Fruit fly (Drosophila melanogaster) whole organism, embryonic: ENCODE measurements around the gene Rfx.

Experiments used
- ATbp ChIP-seq: fragments of 200-800 bp; sonication (Bioruptor generic); optimal IDR thresholded peaks from 2 replicates; lab custom pipeline; 2017; ENCODE audit warnings: missing biosample characterization, mild to moderate bottlenecking, missing genetic modification characterization, missing genetic modification reagents
- CG10979 ChIP-seq: fragments of 200-800 bp; sonication (Bioruptor generic); optimal IDR thresholded peaks from 2 replicates; lab custom pipeline; 2018; ENCODE audit warnings: missing biosample characterization, mild to moderate bottlenecking, missing genetic modification characterization, moderate library complexity
- CG11456 ChIP-seq: fragments of 200-800 bp; sonication (Bioruptor generic); IDR thresholded peaks from 3 replicates; pipeline ENCODE4 v1.3.6; 2022; ENCODE audit warnings: missing biosample characterization, missing genetic modification characterization
- CG12299 ChIP-seq: fragments of 200-800 bp; sonication (Bioruptor generic); optimal IDR thresholded peaks from 2 replicates; lab custom pipeline; 2018; ENCODE audit warnings: missing biosample characterization, mild to moderate bottlenecking, missing genetic modification characterization
- CG13296 ChIP-seq: fragments of 200-800 bp; sonication (Bioruptor generic); optimal IDR thresholded peaks from 3 replicates; lab custom pipeline; 2018; ENCODE audit warnings: missing biosample characterization, mild to moderate bottlenecking, missing genetic modification characterization
- CG14710 ChIP-seq: fragments of 200-800 bp; sonication (Bioruptor generic); optimal IDR thresholded peaks from 3 replicates; lab custom pipeline; 2019; ENCODE audit warnings: missing biosample characterization, mild to moderate bottlenecking, missing genetic modification characterization, moderate library complexity
- CG15479 ChIP-seq: fragments of 200-800 bp; sonication (Bioruptor generic); optimal IDR thresholded peaks from 3 replicates; lab custom pipeline; 2019; ENCODE audit warnings: missing biosample characterization, mild to moderate bottlenecking, missing genetic modification characterization, moderate library complexity
- CG15601 ChIP-seq: fragments of 200-800 bp; sonication (Bioruptor generic); optimal IDR thresholded peaks from 3 replicates; lab custom pipeline; 2019; ENCODE audit warnings: missing biosample characterization, mild to moderate bottlenecking, missing genetic modification characterization, moderate library complexity
- CG16863 ChIP-seq: fragments of 200-800 bp; sonication (Bioruptor generic); optimal IDR thresholded peaks from 3 replicates; lab custom pipeline; 2016; ENCODE audit warnings: missing biosample characterization, missing genetic modification characterization
- CG17359 ChIP-seq: fragments of 200-800 bp; sonication (Bioruptor generic); optimal IDR thresholded peaks from 3 replicates; lab custom pipeline; 2018; ENCODE audit warnings: missing biosample characterization, mild to moderate bottlenecking, missing genetic modification characterization, moderate library complexity
- CG18011 ChIP-seq: fragments of 200-800 bp; sonication (Bioruptor generic); optimal IDR thresholded peaks from 2 replicates; lab custom pipeline; 2017; ENCODE audit warnings: missing biosample characterization, missing genetic modification characterization, mild to moderate bottlenecking, moderate library complexity, missing genotype
- CG2202 ChIP-seq: fragments of 200-800 bp; sonication (Bioruptor generic); optimal IDR thresholded peaks from 2 replicates; lab custom pipeline; 2018; ENCODE audit warnings: missing biosample characterization, mild to moderate bottlenecking, missing genetic modification characterization
- CG2712 ChIP-seq: fragments of 200-800 bp; optimal IDR thresholded peaks from 3 replicates; lab custom pipeline; 2019; ENCODE audit warnings: missing biosample characterization, mild to moderate bottlenecking, missing genetic modification characterization, moderate library complexity
- CG3995 ChIP-seq: fragments of 200-800 bp; sonication (Bioruptor generic); optimal IDR thresholded peaks from 3 replicates; lab custom pipeline; 2016; ENCODE audit warnings: missing biosample characterization, missing genetic modification characterization
- CG5180 ChIP-seq: fragments of 200-800 bp; sonication (Bioruptor generic); optimal IDR thresholded peaks from 3 replicates; lab custom pipeline; 2017; ENCODE audit warnings: missing biosample characterization, missing genetic modification characterization, mild to moderate bottlenecking, moderate library complexity, missing genetic modification reagents
- CG6254 ChIP-seq: fragments of 200-800 bp; sonication (Bioruptor generic); optimal IDR thresholded peaks from 3 replicates; lab custom pipeline; 2017; ENCODE audit warnings: mild to moderate bottlenecking, missing biosample characterization, missing genetic modification reagents, missing genetic modification characterization
- CG6791 ChIP-seq: fragments of 200-800 bp; sonication (Bioruptor generic); IDR thresholded peaks from 3 replicates; pipeline ENCODE4 v1.3.6; 2022; ENCODE audit warnings: missing biosample characterization, missing genetic modification characterization; ENCODE audit not compliant: partially characterized antibody
- CG6813 ChIP-seq: fragments of 200-800 bp; sonication (Bioruptor generic); optimal IDR thresholded peaks from 2 replicates; lab custom pipeline; 2017; ENCODE audit warnings: missing biosample characterization, missing genetic modification characterization, mild to moderate bottlenecking, moderate library complexity, missing genetic modification reagents
- CkIIα-i1 ChIP-seq: fragments of 200-800 bp; sonication (Bioruptor generic); IDR thresholded peaks from 2 replicates; pipeline ENCODE4 v1.3.6; 2022; ENCODE audit warnings: missing biosample characterization, missing genetic modification characterization
- D19A ChIP-seq: fragments of 200-800 bp; optimal IDR thresholded peaks from 3 replicates; lab custom pipeline; 2019; ENCODE audit warnings: missing biosample characterization, mild to moderate bottlenecking, missing genetic modification characterization, moderate library complexity
- Dek ChIP-seq: fragments of 200-800 bp; sonication (Bioruptor generic); optimal IDR thresholded peaks from 3 replicates; lab custom pipeline; 2019; ENCODE audit warnings: missing biosample characterization, mild to moderate bottlenecking, missing genetic modification characterization, moderate library complexity
- ERR ChIP-seq: fragments of 200-800 bp; sonication (Bioruptor generic); optimal IDR thresholded peaks from 2 replicates; lab custom pipeline; 2016; ENCODE audit warnings: missing biosample characterization, missing genetic modification characterization
- HHEX ChIP-seq: fragments of 200-800 bp; sonication (Bioruptor generic); optimal IDR thresholded peaks from 3 replicates; lab custom pipeline; 2017; ENCODE audit warnings: missing biosample characterization, mild to moderate bottlenecking, missing genetic modification characterization, missing genetic modification reagents
- HLHmδ ChIP-seq: fragments of 200-800 bp; sonication (Bioruptor generic); optimal IDR thresholded peaks from 2 replicates; lab custom pipeline; 2018; ENCODE audit warnings: missing biosample characterization, mild to moderate bottlenecking, missing genetic modification characterization, moderate library complexity
- MTF-1 ChIP-seq: fragments of 200-800 bp; sonication (Bioruptor generic); optimal IDR thresholded peaks from 2 replicates; lab custom pipeline; 2018; ENCODE audit warnings: missing biosample characterization, mild to moderate bottlenecking, missing genetic modification characterization, borderline replicate concordance
- Myb ChIP-seq: fragments of 200-800 bp; sonication (Bioruptor generic); optimal IDR thresholded peaks from 2 replicates; lab custom pipeline; 2016; ENCODE audit warnings: missing biosample characterization, missing genetic modification characterization
- Pdp1 ChIP-seq, 2 experiments: fragments of 200-800 bp; sonication (Bioruptor generic); optimal IDR thresholded peaks; 3 replicates each; lab custom pipeline; 2016; ENCODE audit warnings: missing biosample characterization in 2 of 2, missing genetic modification characterization in 2 of 2, mild to moderate bottlenecking in 1 of 2, moderate library complexity in 1 of 2
- Rx ChIP-seq: fragments of 200-800 bp; sonication (Bioruptor generic); IDR thresholded peaks from 2 replicates; pipeline ENCODE4 v1.3.6; 2022; ENCODE audit warnings: missing biosample characterization, missing genetic modification characterization
- Side ChIP-seq: fragments of 200-800 bp; sonication (Bioruptor generic); optimal IDR thresholded peaks from 2 replicates; lab custom pipeline; 2016; ENCODE audit warnings: missing biosample characterization, missing genetic modification characterization
- Usf ChIP-seq: fragments of 200-800 bp; sonication (Bioruptor generic); optimal IDR thresholded peaks from 2 replicates; lab custom pipeline; 2017; ENCODE audit warnings: missing genotype, missing biosample characterization, missing genetic modification characterization
- Vsx1 ChIP-seq: fragments of 200-800 bp; sonication (Bioruptor generic); optimal IDR thresholded peaks from 2 replicates; lab custom pipeline; 2017; ENCODE audit warnings: missing biosample characterization, mild to moderate bottlenecking, missing genetic modification characterization, missing genetic modification reagents
- caup ChIP-seq: fragments of 200-800 bp; sonication (Bioruptor generic); optimal IDR thresholded peaks from 3 replicates; lab custom pipeline; 2017; ENCODE audit warnings: missing biosample characterization, mild to moderate bottlenecking, missing genetic modification characterization, moderate library complexity; ENCODE audit not compliant: severe bottlenecking
- dan ChIP-seq: fragments of 200-800 bp; sonication (Bioruptor generic); IDR thresholded peaks from 2 replicates; pipeline ENCODE4 v1.3.6; 2022; ENCODE audit warnings: missing biosample characterization, missing genetic modification characterization
- en ChIP-seq: fragments of 200-800 bp; sonication (Bioruptor generic); optimal IDR thresholded peaks from 2 replicates; lab custom pipeline; 2016; ENCODE audit warnings: missing biosample characterization, missing genetic modification characterization
- exex ChIP-seq: fragments of 200-800 bp; sonication (Bioruptor generic); optimal IDR thresholded peaks from 4 replicates; lab custom pipeline; 2018; ENCODE audit warnings: missing biosample characterization, mild to moderate bottlenecking, missing genetic modification characterization, moderate library complexity
- fd64A ChIP-seq: fragments of 200-800 bp; sonication (Bioruptor generic); optimal IDR thresholded peaks from 3 replicates; lab custom pipeline; 2018; ENCODE audit warnings: missing biosample characterization, mild to moderate bottlenecking, missing genetic modification characterization
- ftz-f1 ChIP-seq: fragments of 200-800 bp; sonication (Bioruptor generic); optimal IDR thresholded peaks from 2 replicates; lab custom pipeline; 2016; ENCODE audit warnings: missing biosample characterization, missing genetic modification characterization
- grau ChIP-seq: fragments of 200-800 bp; optimal IDR thresholded peaks from 3 replicates; lab custom pipeline; 2019; ENCODE audit warnings: missing biosample characterization, mild to moderate bottlenecking, missing genetic modification characterization, moderate library complexity
- grn ChIP-seq: fragments of 200-800 bp; sonication (Bioruptor generic); optimal IDR thresholded peaks from 3 replicates; lab custom pipeline; 2017; ENCODE audit warnings: missing biosample characterization, missing genetic modification characterization
- kay ChIP-seq: fragments of 200-800 bp; sonication (Bioruptor generic); optimal IDR thresholded peaks from 2 replicates; lab custom pipeline; 2016; ENCODE audit warnings: missing biosample characterization, missing genetic modification characterization
- kni ChIP-seq: fragments of 200-800 bp; sonication (Bioruptor generic); optimal IDR thresholded peaks from 3 replicates; lab custom pipeline; 2017; ENCODE audit warnings: mild to moderate bottlenecking, missing biosample characterization, missing genetic modification reagents, missing genetic modification characterization
- lbe ChIP-seq: fragments of 200-800 bp; sonication (Bioruptor generic); optimal IDR thresholded peaks from 2 replicates; lab custom pipeline; 2016; ENCODE audit warnings: missing biosample characterization, mild to moderate bottlenecking, missing genetic modification characterization
- nerfin-2 ChIP-seq: fragments of 200-800 bp; sonication (Bioruptor generic); IDR thresholded peaks from 2 replicates; pipeline ENCODE4 v1.3.6; 2022; ENCODE audit warnings: missing biosample characterization, missing genetic modification characterization; ENCODE audit not compliant: partially characterized antibody
- odd ChIP-seq: fragments of 200-800 bp; sonication (Bioruptor generic); optimal IDR thresholded peaks from 2 replicates; lab custom pipeline; 2017; ENCODE audit warnings: missing biosample characterization, mild to moderate bottlenecking, missing genetic modification characterization
- onecut ChIP-seq: fragments of 200-800 bp; sonication (Bioruptor generic); IDR thresholded peaks from 2 replicates; pipeline ENCODE4 v1.3.6; 2022; ENCODE audit warnings: missing biosample characterization, missing genetic modification characterization
- sim ChIP-seq: fragments of 200-800 bp; sonication (Bioruptor generic); IDR thresholded peaks from 2 replicates; pipeline ENCODE4 v1.3.6; 2022; ENCODE audit warnings: missing biosample characterization, missing genetic modification characterization
- sqz ChIP-seq: fragments of 200-800 bp; sonication (Bioruptor generic); optimal IDR thresholded peaks from 3 replicates; lab custom pipeline; 2018; ENCODE audit warnings: missing biosample characterization, mild to moderate bottlenecking, missing genetic modification characterization

Gene Rfx

DNA sequence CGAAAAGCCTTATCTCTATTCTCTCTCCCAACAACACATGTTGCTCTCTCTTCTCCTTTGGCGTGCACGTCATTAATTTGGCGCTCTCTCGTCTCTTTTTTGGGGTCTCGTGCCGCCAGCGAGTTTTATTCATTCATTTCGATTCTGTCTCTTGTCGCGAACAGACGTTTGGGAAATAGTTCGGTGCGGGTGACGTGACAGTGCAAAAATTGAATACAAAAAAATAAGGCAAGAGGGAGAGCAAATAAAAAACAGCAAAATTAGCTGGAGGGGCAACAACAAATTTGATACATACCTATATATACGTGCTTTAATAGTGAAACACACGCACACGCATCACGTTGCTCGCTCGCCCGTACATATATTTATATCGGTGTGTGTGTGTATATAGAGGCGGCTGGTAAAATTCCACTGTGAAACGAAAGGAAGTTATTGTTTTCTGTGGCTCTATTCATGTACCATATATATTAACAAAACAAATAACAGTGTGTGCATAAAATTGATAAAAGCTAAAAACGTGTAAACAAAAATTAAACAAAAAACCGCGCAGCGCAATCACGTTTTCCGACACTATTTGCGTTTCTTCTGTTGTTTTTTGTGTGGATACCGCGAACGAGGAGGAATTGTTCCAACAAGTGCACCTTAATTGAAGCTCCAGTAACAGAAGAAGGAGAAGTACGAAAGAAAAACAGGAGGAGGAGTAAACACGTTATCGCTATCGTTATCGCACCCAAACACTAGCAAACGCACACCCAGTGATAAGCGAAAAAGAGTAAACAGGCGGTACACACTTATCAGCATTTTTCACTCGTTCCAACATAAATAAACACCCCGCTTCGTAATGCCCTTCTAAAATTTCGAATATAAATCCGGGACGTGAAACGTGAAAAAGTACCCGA, 10.5 kb upstream of the Rfx start, which contains the start of gene cwo (continued):
- TF ChIP-seq HHEX (peak; percentile 52), Pdp1 (GFP tag; optimal IDR thresholded peaks at IDR 0.05; lab: Kevin White, UChicago) (peak in 1 of 2 experiments; percentile 49), grn (GFP tag; lab: Kevin White, UChicago) (peak; percentile 85), Myb (GFP tag; lab: Kevin White, UChicago) (peak; percentile 10), CG15601 (peak; percentile 63), CkIIα-i1 (GFP tag; lab: Robert Waterston, UW) (no peak), caup (GFP tag; lab: Kevin White, UChicago) (peak; percentile 24), HLHmδ (GFP tag; lab: Kevin White, UChicago) (peak; percentile 78), CG6254 (peak; percentile 56), Dek (tag; lab: Kevin White, UChicago) (peak; percentile 4), Usf (no peak), CG2712 (tag; lab: Kevin White, UChicago) (peak; percentile 14), nerfin-2 (GFP tag; lab: Robert Waterston, UW) (no peak), fd64A (GFP tag; lab: Kevin White, UChicago) (peak; percentile 59), CG3995 (peak; percentile 35), CG6813 (GFP tag; lab: Kevin White, UChicago) (peak; percentile 66), CG11456 (GFP tag; lab: Robert Waterston, UW) (no peak), lbe (GFP tag; lab: Kevin White, UChicago) (peak; percentile 54), CG15479 (GFP tag; lab: Kevin White, UChicago) (peak; percentile 12), sim (no peak), CG18011 (GFP tag; lab: Kevin White, UChicago) (no peak), CG17359 (tag; lab: Kevin White, UChicago) (peak; percentile 12), CG16863 (GFP tag; lab: Kevin White, UChicago) (peak; percentile 19), Side (peak; percentile 12), grau (peak; percentile 3), Vsx1 (GFP tag; lab: Kevin White, UChicago) (peak; percentile 60), Rx (GFP tag; lab: Robert Waterston, UW) (no peak), CG13296 (peak; percentile 31), kay (GFP tag; lab: Kevin White, UChicago) (peak; percentile 9), ATbp (GFP tag; lab: Kevin White, UChicago) (peak; percentile 77), exex (tag; lab: Kevin White, UChicago) (peak; percentile 28), onecut (GFP tag; lab: Robert Waterston, UW) (peak; percentile 53), D19A (tag; lab: Kevin White, UChicago) (peak; percentile 89), CG2202 (tag; lab: Kevin White, UChicago) (peak; percentile 66), CG12299 (peak; percentile 0), MTF-1 (GFP tag; lab: Kevin White, UChicago) (peak; percentile 48), dan (GFP tag; lab: Robert Waterston, UW) (no peak), kni (peak; percentile 76), CG10979 (tag; lab: Kevin White, UChicago) (no peak), sqz (GFP tag; lab: Kevin White, UChicago) (peak; percentile 81), ERR (GFP tag; lab: Kevin White, UChicago) (peak; percentile 2), CG5180 (peak; percentile 33), ftz-f1 (peak; percentile 4), odd (GFP tag; lab: Kevin White, UChicago) (peak; percentile 35), CG6791 (GFP tag; lab: Robert Waterston, UW) (no peak), en (GFP tag; lab: Kevin White, UChicago) (peak; percentile 3), CG14710 (tag; lab: Kevin White, UChicago) (peak; percentile 9)
